Worm (Caenorhabditis elegans) whole organism, early embryonic: ENCODE measurements around the gene clp-4.

Experiments used
- B0310.2 ChIP-seq: sonication (generic microtip); optimal IDR thresholded peaks from 2 replicates; lab custom pipeline; 2016; ENCODE audit warnings: mild to moderate bottlenecking, missing genetic modification characterization, missing compliant biosample characterization
- ama-1 ChIP-seq: fragments of 150-350 bp; optimal IDR thresholded peaks from 2 replicates; lab custom pipeline; 2014
- ceh-13 ChIP-seq: fragments of 200-800 bp; sonication (Bioruptor generic); optimal IDR thresholded peaks from 2 replicates; lab custom pipeline; 2018; ENCODE audit warnings: mild to moderate bottlenecking, missing genetic modification characterization, missing compliant biosample characterization
- ceh-36 ChIP-seq: sonication (generic microtip); optimal IDR thresholded peaks from 2 replicates; lab custom pipeline; 2016; ENCODE audit warnings: missing genetic modification characterization, inconsistent platforms, missing compliant biosample characterization
- ets-7 ChIP-seq: sonication (generic microtip); optimal IDR thresholded peaks from 2 replicates; lab custom pipeline; 2016; ENCODE audit warnings: missing genotype, missing genetic modification characterization, missing compliant biosample characterization
- hmg-4 ChIP-seq: fragments of 200-800 bp; sonication (Bioruptor generic); optimal IDR thresholded peaks from 2 replicates; lab custom pipeline; 2018; ENCODE audit warnings: mild to moderate bottlenecking, missing genetic modification characterization, missing compliant biosample characterization
- hnd-1 ChIP-seq: sonication (generic microtip); optimal IDR thresholded peaks from 2 replicates; lab custom pipeline; 2016; ENCODE audit warnings: missing genetic modification characterization, missing compliant biosample characterization
- pes-1 ChIP-seq: fragments of 200-800 bp; sonication (Bioruptor generic); IDR thresholded peaks from 2 replicates; pipeline ENCODE4 v1.3.6; 2022; ENCODE audit warnings: missing genetic modification reagents, missing genetic modification characterization, missing compliant biosample characterization
- scrt-1 ChIP-seq: fragments of 200-800 bp; sonication (Bioruptor generic); IDR thresholded peaks from 2 replicates; pipeline ENCODE4 v1.3.6; 2022; ENCODE audit warnings: missing genetic modification characterization, missing compliant biosample characterization
- tbx-11 ChIP-seq: fragments of 200-800 bp; sonication (Bioruptor generic); IDR thresholded peaks from 2 replicates; pipeline ENCODE4 v1.3.6; 2022; ENCODE audit warnings: missing genetic modification characterization, missing compliant biosample characterization
- tbx-37 ChIP-seq: fragments of 200-800 bp; sonication (Bioruptor generic); conservative IDR thresholded peaks from 2 replicates; pipeline ENCODE4 v1.3.6; 2022; ENCODE audit warnings: missing genetic modification reagents, missing genetic modification characterization, missing compliant biosample characterization

DNA sequence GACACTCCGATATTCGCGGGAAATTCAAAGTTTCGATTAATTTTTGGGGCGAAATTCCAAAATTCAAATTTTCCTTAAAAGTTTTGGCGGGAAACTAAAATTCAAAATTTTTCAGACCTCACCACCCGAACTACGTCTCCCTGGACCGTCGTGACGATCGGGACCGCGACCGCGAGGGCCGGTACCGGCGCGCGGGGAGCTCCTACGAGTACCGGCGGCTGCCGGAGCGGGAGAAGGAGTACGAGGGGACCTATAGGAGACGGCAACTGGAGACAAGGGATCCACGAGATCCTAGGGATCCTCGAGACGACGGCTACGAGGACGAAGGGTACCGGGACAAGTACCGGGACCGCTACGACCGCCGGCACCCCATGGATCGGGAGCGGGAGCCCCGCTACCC is 13.6 kb downstream of the clp-4 start:
- TF ChIP-seq ama-1 (lab: Kevin White, UChicago) (no peak), tbx-37 (no peak), tbx-11 (GFP tag; lab: Robert Waterston, UW) (no peak), hmg-4 (GFP tag; lab: Kevin White, UChicago) (no peak), pes-1 (GFP tag; lab: Robert Waterston, UW) (no peak), hnd-1 (no peak), B0310.2 (tag; lab: Kevin White, UChicago) (no peak), ets-7 (no peak), scrt-1 (GFP tag; lab: Robert Waterston, UW) (no peak), ceh-36 (tag; lab: Kevin White, UChicago) (no peak), ceh-13 (GFP tag; lab: Kevin White, UChicago) (no peak)
